Fruit fly (Drosophila melanogaster) whole organism, adult: Measurements from ENCODE around the gene CG2975.

Experiments used
- CG1620 ChIP-seq: fragments of 200-800 bp; sonication (Bioruptor generic); optimal IDR thresholded peaks from 2 replicates; lab custom pipeline; 2016; ENCODE audit warnings: missing biosample characterization, missing genetic modification characterization
- Hr96 ChIP-seq: fragments of 200-800 bp; sonication (Bioruptor generic); optimal IDR thresholded peaks from 2 replicates; lab custom pipeline; 2016; ENCODE audit warnings: missing biosample characterization, missing genetic modification characterization
- kay ChIP-seq: fragments of 200-800 bp; sonication (Bioruptor generic); peaks from one replicate; lab custom pipeline; 2016; ENCODE audit warnings: missing biosample characterization, missing genetic modification characterization, borderline replicate concordance

DNA sequence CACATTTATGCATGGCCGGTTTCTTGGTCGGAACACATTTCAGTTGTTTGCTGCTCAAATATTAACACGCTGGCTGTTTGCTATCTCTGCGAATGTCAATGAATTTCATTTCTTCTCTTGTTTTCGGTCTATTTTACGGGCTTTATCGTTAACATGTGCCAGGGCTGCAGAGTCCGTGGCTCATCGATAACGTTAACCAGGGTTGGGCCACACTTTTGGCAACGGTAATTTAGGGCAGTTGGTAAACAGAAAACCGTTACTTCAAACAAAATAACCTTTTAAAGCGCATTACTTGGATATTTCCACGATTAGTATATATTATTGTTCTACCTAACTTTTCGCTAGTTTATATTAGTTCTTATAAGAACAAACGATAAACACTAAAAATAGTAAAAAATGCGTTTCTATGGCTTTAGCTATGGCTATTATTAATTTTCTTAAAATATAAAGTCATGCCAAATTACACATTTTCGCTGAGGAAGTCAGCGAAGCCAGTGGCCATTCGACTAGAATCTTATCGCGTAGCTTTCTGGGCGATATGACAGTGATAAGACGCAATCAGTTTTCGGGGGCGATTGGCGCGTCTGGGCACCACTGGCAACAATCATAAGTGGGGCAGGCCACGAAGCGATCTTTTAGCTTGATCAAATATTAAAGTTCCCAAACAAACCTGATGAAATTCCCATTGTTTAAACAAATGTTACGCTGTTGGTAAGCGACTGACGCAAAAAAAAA, 43.2 kb downstream of the CG2975 start:
- TF ChIP-seq CG1620 (no peak), kay (GFP tag; lab: Kevin White, UChicago) (no peak), Hr96 (GFP tag; lab: Kevin White, UChicago) (peak; percentile 40)
